Fruit fly (Drosophila melanogaster) whole organism, embryonic: ENCODE measurements around the gene CG44000.

Experiments
- Antp ChIP-seq: fragments of 200-800 bp; sonication (Bioruptor generic); optimal IDR thresholded peaks from 3 replicates; lab custom pipeline; 2016; ENCODE audit warnings: missing biosample characterization, missing genetic modification characterization
- B-H1 ChIP-seq: fragments of 200-800 bp; sonication (Bioruptor generic); IDR thresholded peaks from 3 replicates; pipeline ENCODE4 v1.3.6; 2022; ENCODE audit warnings: missing biosample characterization, missing genetic modification characterization
- BEAF-32 ChIP-seq: fragments of 200-800 bp; sonication (Bioruptor generic); optimal IDR thresholded peaks from 3 replicates; lab custom pipeline; 2017; ENCODE audit warnings: missing biosample characterization, missing genetic modification characterization, mild to moderate bottlenecking, moderate library complexity, missing genetic modification reagents
- Bdp1 ChIP-seq: fragments of 200-800 bp; sonication (Bioruptor generic); optimal IDR thresholded peaks from 3 replicates; lab custom pipeline; 2016; ENCODE audit warnings: missing biosample characterization, missing genetic modification characterization
- C15 ChIP-seq: fragments of 200-800 bp; sonication (Bioruptor generic); IDR thresholded peaks from 3 replicates; pipeline ENCODE4 v1.3.6; 2022; ENCODE audit warnings: missing biosample characterization, missing genetic modification characterization
- CG10147 ChIP-seq: fragments of 200-800 bp; sonication (Bioruptor generic); optimal IDR thresholded peaks from 2 replicates; lab custom pipeline; 2019; ENCODE audit warnings: missing biosample characterization, mild to moderate bottlenecking, missing genetic modification characterization, moderate library complexity
- CG11247 ChIP-seq: fragments of 200-800 bp; sonication (Bioruptor generic); IDR thresholded peaks from 2 replicates; pipeline ENCODE4 v1.3.6; 2022; ENCODE audit warnings: missing biosample characterization, missing genetic modification characterization
- CG11560 ChIP-seq: fragments of 200-800 bp; sonication (Bioruptor generic); IDR thresholded peaks from 3 replicates; pipeline ENCODE4 v1.3.6; 2022; ENCODE audit warnings: missing biosample characterization, missing genetic modification characterization
- CG13894 ChIP-seq: fragments of 200-800 bp; sonication (Bioruptor generic); optimal IDR thresholded peaks from 3 replicates; lab custom pipeline; 2018; ENCODE audit warnings: missing biosample characterization, mild to moderate bottlenecking, missing genetic modification characterization, moderate library complexity
- CG14965 ChIP-seq: fragments of 200-800 bp; sonication (Bioruptor generic); optimal IDR thresholded peaks from 2 replicates; lab custom pipeline; 2016; ENCODE audit warnings: missing biosample characterization, missing genetic modification characterization, borderline replicate concordance
- CG16815 ChIP-seq: fragments of 200-800 bp; sonication (Bioruptor generic); optimal IDR thresholded peaks from 3 replicates; lab custom pipeline; 2017; ENCODE audit warnings: missing biosample characterization, mild to moderate bottlenecking, missing genetic modification characterization
- CG2678 ChIP-seq: fragments of 200-800 bp; sonication (Bioruptor generic); optimal IDR thresholded peaks from 3 replicates; lab custom pipeline; 2019; ENCODE audit warnings: missing biosample characterization, mild to moderate bottlenecking, missing genetic modification characterization, moderate library complexity
- CG30403 ChIP-seq: fragments of 200-800 bp; sonication (Bioruptor generic); optimal IDR thresholded peaks from 3 replicates; lab custom pipeline; 2016; ENCODE audit warnings: missing biosample characterization, missing genetic modification characterization
- CG4404 ChIP-seq: fragments of 200-800 bp; sonication (Bioruptor generic); IDR thresholded peaks from 2 replicates; pipeline ENCODE4 v1.3.6; 2022; ENCODE audit warnings: missing biosample characterization, missing genetic modification characterization
- CG7839 ChIP-seq: fragments of 200-800 bp; sonication (Bioruptor generic); optimal IDR thresholded peaks from 3 replicates; lab custom pipeline; 2018; ENCODE audit warnings: missing biosample characterization, mild to moderate bottlenecking, missing genetic modification characterization, moderate library complexity
- CG7987 ChIP-seq: fragments of 200-800 bp; sonication (Bioruptor generic); optimal IDR thresholded peaks from 2 replicates; lab custom pipeline; 2018; ENCODE audit warnings: missing biosample characterization, mild to moderate bottlenecking, missing genetic modification characterization, moderate library complexity
- Chrac-16 ChIP-seq: fragments of 200-800 bp; sonication (Bioruptor generic); optimal IDR thresholded peaks from 3 replicates; lab custom pipeline; 2016; ENCODE audit warnings: missing biosample characterization, missing genetic modification characterization
- D19B ChIP-seq: fragments of 200-800 bp; sonication (Bioruptor generic); optimal IDR thresholded peaks from 2 replicates; lab custom pipeline; 2017; ENCODE audit warnings: missing biosample characterization, mild to moderate bottlenecking, missing genetic modification characterization
- Dbx ChIP-seq: fragments of 200-800 bp; sonication (Bioruptor generic); IDR thresholded peaks from 3 replicates; pipeline ENCODE4 v1.3.6; 2022; ENCODE audit warnings: missing biosample characterization, missing genetic modification characterization
- Doc3 ChIP-seq: fragments of 200-800 bp; sonication (Bioruptor generic); IDR thresholded peaks from 3 replicates; pipeline ENCODE4 v1.3.6; 2022; ENCODE audit warnings: missing biosample characterization, missing genetic modification characterization; ENCODE audit not compliant: partially characterized antibody
- Hand ChIP-seq: fragments of 200-800 bp; sonication (Bioruptor generic); optimal IDR thresholded peaks from 2 replicates; lab custom pipeline; 2017; ENCODE audit warnings: mild to moderate bottlenecking, missing biosample characterization, missing genetic modification reagents, missing genetic modification characterization
- Hr3 ChIP-seq: fragments of 200-800 bp; sonication (Bioruptor generic); optimal IDR thresholded peaks from 3 replicates; lab custom pipeline; 2016; ENCODE audit warnings: missing biosample characterization, missing genetic modification characterization
- Lpt ChIP-seq: fragments of >200 bp; optimal IDR thresholded peaks from 2 replicates; lab custom pipeline; 2018; ENCODE audit warnings: missing biosample characterization, missing genetic modification characterization
- Neu2 ChIP-seq: fragments of 200-800 bp; sonication (Bioruptor generic); optimal IDR thresholded peaks from 3 replicates; lab custom pipeline; 2016; ENCODE audit warnings: missing biosample characterization, missing genetic modification characterization, borderline replicate concordance
- Oaz ChIP-seq: fragments of 200-800 bp; sonication (Bioruptor generic); IDR thresholded peaks from 2 replicates; pipeline ENCODE4 v1.3.6; 2022; ENCODE audit warnings: missing biosample characterization, missing genetic modification characterization
- Pdp1 ChIP-seq, 2 experiments: fragments of 200-800 bp; sonication (Bioruptor generic); optimal IDR thresholded peaks; 3 replicates each; lab custom pipeline; 2016; ENCODE audit warnings: missing biosample characterization in 2 of 2, missing genetic modification characterization in 2 of 2, mild to moderate bottlenecking in 1 of 2, moderate library complexity in 1 of 2
- Ravus ChIP-seq: fragments of 200-800 bp; sonication (Bioruptor generic); IDR thresholded peaks from 2 replicates; pipeline ENCODE4 v1.3.6; 2022; ENCODE audit warnings: missing biosample characterization, missing genetic modification characterization
- Sox100B ChIP-seq: fragments of 200-800 bp; sonication (Bioruptor generic); optimal IDR thresholded peaks from 3 replicates; lab custom pipeline; 2018; ENCODE audit warnings: missing biosample characterization, mild to moderate bottlenecking, missing genetic modification characterization
- Ssrp ChIP-seq: fragments of 200-800 bp; sonication (Bioruptor generic); optimal IDR thresholded peaks from 2 replicates; lab custom pipeline; 2018; ENCODE audit warnings: missing biosample characterization, mild to moderate bottlenecking, missing genetic modification characterization, moderate library complexity
- ara ChIP-seq: fragments of 200-800 bp; sonication (Bioruptor generic); IDR thresholded peaks from 2 replicates; pipeline ENCODE4 v1.3.6; 2022; ENCODE audit warnings: missing biosample characterization, missing genetic modification characterization
- ase ChIP-seq: fragments of 200-800 bp; sonication (Bioruptor generic); IDR thresholded peaks from 3 replicates; pipeline ENCODE4 v1.3.6; 2022; ENCODE audit warnings: missing biosample characterization, missing genetic modification characterization
- az2 ChIP-seq: fragments of 200-800 bp; sonication (Bioruptor generic); optimal IDR thresholded peaks from 3 replicates; lab custom pipeline; 2016; ENCODE audit warnings: missing biosample characterization, missing genetic modification characterization
- da ChIP-seq: fragments of 200-800 bp; sonication (Bioruptor generic); optimal IDR thresholded peaks from 2 replicates; lab custom pipeline; 2016; ENCODE audit warnings: missing biosample characterization, missing genetic modification characterization
- danr ChIP-seq: fragments of 200-800 bp; sonication (Bioruptor generic); IDR thresholded peaks from 2 replicates; pipeline ENCODE4 v1.3.6; 2022; ENCODE audit warnings: missing biosample characterization, missing genetic modification characterization
- dysf ChIP-seq: fragments of 200-800 bp; sonication (Bioruptor generic); IDR thresholded peaks from 3 replicates; pipeline ENCODE4 v1.3.6; 2022; ENCODE audit warnings: missing biosample characterization, missing genetic modification characterization
- ewg ChIP-seq: fragments of 200-800 bp; sonication (Bioruptor generic); optimal IDR thresholded peaks from 3 replicates; lab custom pipeline; 2017; ENCODE audit warnings: mild to moderate bottlenecking, missing biosample characterization, missing genetic modification reagents, missing genetic modification characterization
- gcm ChIP-seq: fragments of 200-800 bp; sonication (Bioruptor generic); optimal IDR thresholded peaks from 2 replicates; lab custom pipeline; 2019; ENCODE audit warnings: missing biosample characterization, mild to moderate bottlenecking, missing genetic modification characterization, moderate library complexity
- her ChIP-seq: fragments of 200-800 bp; sonication (Bioruptor generic); optimal IDR thresholded peaks from 2 replicates; lab custom pipeline; 2016; ENCODE audit warnings: missing biosample characterization, missing genetic modification characterization
- insv ChIP-seq, 2 experiments: fragments of 200-800 bp; sonication (Bioruptor generic); optimal IDR thresholded peaks; 3 replicates each; lab custom pipeline; 2016 to 2018; ENCODE audit warnings: missing biosample characterization in 2 of 2, missing genetic modification characterization in 2 of 2
- kay ChIP-seq: fragments of 200-800 bp; sonication (Bioruptor generic); optimal IDR thresholded peaks from 2 replicates; lab custom pipeline; 2016; ENCODE audit warnings: missing biosample characterization, missing genetic modification characterization
- lbe ChIP-seq: fragments of 200-800 bp; sonication (Bioruptor generic); optimal IDR thresholded peaks from 2 replicates; lab custom pipeline; 2016; ENCODE audit warnings: missing biosample characterization, mild to moderate bottlenecking, missing genetic modification characterization
- nerfin-2 ChIP-seq: fragments of 200-800 bp; sonication (Bioruptor generic); IDR thresholded peaks from 2 replicates; pipeline ENCODE4 v1.3.6; 2022; ENCODE audit warnings: missing biosample characterization, missing genetic modification characterization; ENCODE audit not compliant: partially characterized antibody
- odd ChIP-seq: fragments of 200-800 bp; sonication (Bioruptor generic); optimal IDR thresholded peaks from 2 replicates; lab custom pipeline; 2017; ENCODE audit warnings: missing biosample characterization, mild to moderate bottlenecking, missing genetic modification characterization
- otp ChIP-seq: fragments of 200-800 bp; sonication (Bioruptor generic); IDR thresholded peaks from 3 replicates; pipeline ENCODE4, ENCODE4 v1.3.6; 2022; ENCODE audit warnings: missing biosample characterization, missing genetic modification characterization
- phol ChIP-seq: fragments of 200-800 bp; sonication (Bioruptor generic); optimal IDR thresholded peaks from 3 replicates; lab custom pipeline; 2018; ENCODE audit warnings: missing biosample characterization, mild to moderate bottlenecking, missing genetic modification characterization, moderate library complexity
- psq ChIP-seq: fragments of 200-800 bp; sonication (Bioruptor generic); optimal IDR thresholded peaks from 2 replicates; lab custom pipeline; 2017; ENCODE audit warnings: missing biosample characterization, missing genetic modification characterization
- pum ChIP-seq: fragments of 200-800 bp; sonication (Bioruptor generic); optimal IDR thresholded peaks from 2 replicates; lab custom pipeline; 2016; ENCODE audit warnings: missing biosample characterization, missing genetic modification characterization
- seq ChIP-seq: fragments of 200-800 bp; sonication (Bioruptor generic); IDR thresholded peaks from 2 replicates; pipeline ENCODE4 v1.3.6; 2022; ENCODE audit warnings: missing biosample characterization, missing genetic modification characterization
- vvl ChIP-seq: fragments of 200-800 bp; sonication (Bioruptor generic); IDR thresholded peaks from 2 replicates; pipeline ENCODE4 v1.3.6; 2022; ENCODE audit warnings: missing biosample characterization, missing genetic modification characterization
- wor ChIP-seq: fragments of 200-800 bp; sonication (Bioruptor generic); IDR thresholded peaks from 2 replicates; pipeline ENCODE4 v1.3.6; 2022; ENCODE audit warnings: missing biosample characterization, missing genetic modification characterization

Gene CG44000

DNA sequence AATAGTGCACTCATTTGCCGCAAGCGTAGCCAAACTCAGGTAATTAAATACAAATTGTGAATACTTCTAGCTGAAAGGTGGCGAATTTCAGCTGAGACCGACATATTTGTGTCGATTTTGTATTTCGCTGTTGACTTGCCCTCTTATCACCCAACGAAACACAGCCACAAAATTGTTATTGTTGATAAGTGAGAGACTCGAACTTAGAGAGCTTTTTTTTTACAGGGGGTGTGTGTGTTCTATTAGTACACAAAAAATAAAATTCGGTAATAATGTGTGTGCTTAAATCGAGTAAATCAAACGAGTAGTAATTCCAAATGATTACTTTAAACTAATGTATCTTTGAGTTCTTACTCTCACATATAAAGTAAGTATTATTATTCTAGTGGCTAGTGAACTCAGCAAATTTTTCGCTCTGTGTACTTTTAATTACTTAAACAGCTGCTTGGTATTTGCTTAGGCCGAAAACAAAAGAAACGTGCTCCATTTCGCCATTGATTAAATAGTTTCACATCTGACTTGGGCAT is 17.9 kb downstream of the CG44000 start (continued):
- TF ChIP-seq odd (GFP tag; lab: Kevin White, UChicago) (peak; percentile 72), wor (0 out of 2 replicates have a peak, but pooled peaks have one; percentile 19), gcm (GFP tag; lab: Kevin White, UChicago) (peak; percentile 34), psq (no peak), phol (peak; percentile 23), CG11560 (tag; lab: Robert Waterston, UW) (peak; percentile 35; the same call in 1 of the 3 replicates), B-H1 (peak; percentile 43; the same call in 2 of the 3 replicates), D19B (GFP tag; lab: Kevin White, UChicago) (peak; percentile 22), CG30403 (GFP tag; lab: Kevin White, UChicago) (peak; percentile 58), dysf (GFP tag; lab: Robert Waterston, UW) (peak; percentile 79), kay (GFP tag; lab: Kevin White, UChicago) (peak; percentile 74), Lpt (GFP tag; lab: Kevin White, UChicago) (no peak), Pdp1 (GFP tag; optimal IDR thresholded peaks at IDR 0.05; lab: Kevin White, UChicago) (peak; percentile 59 to 85), Hr3 (peak; percentile 44), lbe (GFP tag; lab: Kevin White, UChicago) (peak; percentile 84), seq (GFP tag; lab: Robert Waterston, UW) (peak; percentile 77), her (GFP tag; lab: Kevin White, UChicago) (peak; percentile 50), ara (peak; percentile 40; the same call in 1 of the 2 replicates), Sox100B (GFP tag; lab: Kevin White, UChicago) (peak; percentile 63), da (peak; percentile 51), Dbx (GFP tag; lab: Robert Waterston, UW) (peak; percentile 72), pum (peak; percentile 80), CG11247 (GFP tag; lab: Robert Waterston, UW) (peak; percentile 69), vvl (GFP tag; lab: Robert Waterston, UW) (peak; percentile 82), Hand (GFP tag; lab: Kevin White, UChicago) (peak; percentile 45), CG4404 (GFP tag; lab: Robert Waterston, UW) (no peak), danr (GFP tag; lab: Robert Waterston, UW) (peak; percentile 49; the same call in 1 of the 2 replicates), CG2678 (peak; percentile 80), Doc3 (no peak), CG13894 (tag; lab: Kevin White, UChicago) (peak; percentile 59), C15 (GFP tag; lab: Robert Waterston, UW) (peak; percentile 55; the same call in 1 of the 3 replicates), Bdp1 (GFP tag; lab: Kevin White, UChicago) (peak; percentile 32), CG16815 (peak; percentile 1), ewg (GFP tag; lab: Kevin White, UChicago) (peak; percentile 48), az2 (peak; percentile 42), Oaz (GFP tag; lab: Robert Waterston, UW) (peak; percentile 51; the same call in 1 of the 2 replicates), Ravus (GFP tag; lab: Robert Waterston, UW) (peak; percentile 18), nerfin-2 (GFP tag; lab: Robert Waterston, UW) (no peak), ase (GFP tag; lab: Robert Waterston, UW) (peak; percentile 30; the same call in 1 of the 3 replicates), CG7987 (GFP tag; lab: Kevin White, UChicago) (peak; percentile 45), Ssrp (tag; lab: Kevin White, UChicago) (peak; percentile 21), Chrac-16 (GFP tag; lab: Kevin White, UChicago) (peak; percentile 46), CG10147 (GFP tag; lab: Kevin White, UChicago) (peak; percentile 15), Antp (GFP tag; lab: Kevin White, UChicago) (peak; percentile 68), CG14965 (GFP tag; lab: Kevin White, UChicago) (no peak), Neu2 (GFP tag; lab: Kevin White, UChicago) (no peak), otp (GFP tag; lab: Robert Waterston, UW) (peak; percentile 82), CG7839 (tag; lab: Kevin White, UChicago) (peak; percentile 80), insv (GFP tag; optimal IDR thresholded peaks at IDR 0.05; lab: Kevin White, UChicago) (peak in 1 of 2 experiments; percentile 25), BEAF-32 (GFP tag; lab: Kevin White, UChicago) (no peak)
